Worm (Caenorhabditis elegans): ENCODE measurements around the gene plg-1.

plg-1 gene

ce11 chrIII:8887184-8887801 is 35.2 kb downstream of the plg-1 start, which contains the start of gene famh-136:
Gene famh-136 (plus strand): TSS chrIII:8887751.
- TF ChIP-seq sma-3 (GFP tag; optimal IDR thresholded peaks at IDR 0.05) (peak; percentile 87), lin-13 (GFP tag; optimal IDR thresholded peaks at IDR 0.05) (peak; percentile 81), lin-39 (tag; optimal IDR thresholded peaks at IDR 0.05) (no peak), ceh-82 (tag; optimal IDR thresholded peaks at IDR 0.05) (peak; percentile 39), nhr-25 (tag; optimal IDR thresholded peaks at IDR 0.05) (peak; percentile 77), sma-9 (GFP tag; optimal IDR thresholded peaks at IDR 0.05) (peak; percentile 77), sma-9 (tag; optimal IDR thresholded peaks at IDR 0.05) (no peak), snpc-4 (tag; optimal IDR thresholded peaks at IDR 0.05) (peak; percentile 19), mbf-1 (tag; optimal IDR thresholded peaks at IDR 0.05) (no peak), C34F6.9 (tag; optimal IDR thresholded peaks at IDR 0.05) (peak; percentile 95), nhr-6 (tag; optimal IDR thresholded peaks at IDR 0.05) (peak; percentile 72), zag-1 (tag; optimal IDR thresholded peaks at IDR 0.05) (peak; percentile 4), gmeb-1 (tag; optimal IDR thresholded peaks at IDR 0.05) (peak; percentile 91), skn-1 (tag; optimal IDR thresholded peaks at IDR 0.05) (peak; percentile 33), nhr-11 (tag; optimal IDR thresholded peaks at IDR 0.05) (no peak), mdl-1 (tag; optimal IDR thresholded peaks at IDR 0.05) (peak in 1 of 2 experiments; percentile 5), blmp-1 (tag; optimal IDR thresholded peaks at IDR 0.05; ENCODE audit: insufficient read depth) (peak; percentile 13), R02D3.7 (tag; optimal IDR thresholded peaks at IDR 0.05) (no peak), F13H6.1 (tag; optimal IDR thresholded peaks at IDR 0.05) (peak; percentile 66), ztf-1 (GFP tag; conservative IDR thresholded peaks at IDR 0.05) (no peak), egl-27 (tag; optimal IDR thresholded peaks at IDR 0.05) (peak; percentile 11), nhr-77 (tag; optimal IDR thresholded peaks at IDR 0.05) (peak; percentile 34), nhr-21 (tag; optimal IDR thresholded peaks at IDR 0.05) (peak; percentile 76), crh-2 (tag; optimal IDR thresholded peaks at IDR 0.05) (peak; percentile 91), mab-5 (tag; optimal IDR thresholded peaks at IDR 0.05) (peak; percentile 69), ztf-11 (tag; optimal IDR thresholded peaks at IDR 0.05) (no peak), unc-55 (GFP tag; optimal IDR thresholded peaks at IDR 0.05) (peak; percentile 80), fos-1 (tag; optimal IDR thresholded peaks at IDR 0.05) (peak; percentile 87), dmd-4 (tag; optimal IDR thresholded peaks at IDR 0.05) (no peak), ztf-4 (tag; optimal IDR thresholded peaks at IDR 0.05) (peak; percentile 66), nhr-12 (tag; optimal IDR thresholded peaks at IDR 0.05) (no peak), lsy-2 (tag; optimal IDR thresholded peaks at IDR 0.05) (peak; percentile 81 to 96), Y55F3AM.14 (GFP tag; optimal IDR thresholded peaks at IDR 0.05) (peak; percentile 90), sem-4 (tag; optimal IDR thresholded peaks at IDR 0.05) (peak; percentile 85), nhr-129 (tag; optimal IDR thresholded peaks at IDR 0.05) (peak; percentile 88), nhr-10 (tag; optimal IDR thresholded peaks at IDR 0.05) (no peak)

- TF ChIP-seq mbf-1 (tag; optimal IDR thresholded peaks at IDR 0.05) (no peak), lin-11 (tag; optimal IDR thresholded peaks at IDR 0.05) (peak; percentile 39), sem-4 (tag; optimal IDR thresholded peaks at IDR 0.05) (no peak), ztf-1 (GFP tag; conservative IDR thresholded peaks at IDR 0.05) (no peak), ZK546.5 (tag; optimal IDR thresholded peaks at IDR 0.05) (no peak), nhr-6 (tag; optimal IDR thresholded peaks at IDR 0.05) (peak; percentile 9), blmp-1 (tag; optimal IDR thresholded peaks at IDR 0.05; ENCODE audit: insufficient read depth) (no peak), unc-55 (GFP tag; optimal IDR thresholded peaks at IDR 0.05) (peak; percentile 61), alr-1 (tag; optimal IDR thresholded peaks at IDR 0.05) (no peak), ztf-11 (tag; optimal IDR thresholded peaks at IDR 0.05) (no peak), nhr-237 (tag; optimal IDR thresholded peaks at IDR 0.05) (no peak), nhr-21 (tag; optimal IDR thresholded peaks at IDR 0.05) (peak; percentile 23), lin-39 (tag; optimal IDR thresholded peaks at IDR 0.05) (no peak), F13H6.1 (tag; optimal IDR thresholded peaks at IDR 0.05) (no peak), fos-1 (tag; optimal IDR thresholded peaks at IDR 0.05) (peak; percentile 95), ama-1 (optimal IDR thresholded peaks at IDR 0.05) (peak; percentile 2), nhr-77 (tag; optimal IDR thresholded peaks at IDR 0.05) (no peak), sma-3 (GFP tag; optimal IDR thresholded peaks at IDR 0.05) (peak; percentile 16), nhr-129 (tag; optimal IDR thresholded peaks at IDR 0.05) (peak; percentile 71), Y55F3AM.14 (GFP tag; optimal IDR thresholded peaks at IDR 0.05) (no peak), sma-9 (GFP tag; optimal IDR thresholded peaks at IDR 0.05) (peak; percentile 15), sma-9 (tag; optimal IDR thresholded peaks at IDR 0.05) (no peak), lsy-2 (tag; optimal IDR thresholded peaks at IDR 0.05) (peak; percentile 45 to 76), nhr-11 (tag; optimal IDR thresholded peaks at IDR 0.05) (no peak), nhr-12 (tag; optimal IDR thresholded peaks at IDR 0.05) (no peak), peb-1 (tag; optimal IDR thresholded peaks at IDR 0.05) (no peak), crh-2 (tag; optimal IDR thresholded peaks at IDR 0.05) (peak; percentile 89), nhr-25 (tag; optimal IDR thresholded peaks at IDR 0.05) (peak; percentile 3), gmeb-1 (tag; optimal IDR thresholded peaks at IDR 0.05) (peak; percentile 49), skn-1 (tag; optimal IDR thresholded peaks at IDR 0.05) (peak; percentile 73), C34F6.9 (tag; optimal IDR thresholded peaks at IDR 0.05) (peak; percentile 93), R02D3.7 (tag; optimal IDR thresholded peaks at IDR 0.05) (no peak)
Measured at ce11 chrIII:8888956-8889355, 36.9 kb downstream of the plg-1 start, which contains the start of gene ZK637.14. Gene ZK637.14 (minus strand): TSS chrIII:8889156.
